Worm (Caenorhabditis elegans): Measurements from ENCODE around the gene C29F7.1.

- TF ChIP-seq med-1 (GFP tag; optimal IDR thresholded peaks at IDR 0.05; ENCODE audit: insufficient read depth) (no peak), cog-1 (tag; optimal IDR thresholded peaks at IDR 0.05) (no peak), ztf-29 (GFP tag; IDR thresholded peaks at IDR 0.05) (no peak), klf-2 (GFP tag; conservative IDR thresholded peaks at IDR 0.05) (no peak), tab-1 (GFP tag; IDR thresholded peaks at IDR 0.05) (no peak)
Measured at ce11 chrX:13451578-13451977, 41.8 kb downstream of the C29F7.1 start, which contains the start of gene F02D10.6.
